Worm (Caenorhabditis elegans): ENCODE measurements around the gene ksr-1.

Gene ksr-1

ce11 chrX:8286164-8286563, 11.2 kb downstream of the ksr-1 start:
- TF ChIP-seq hmg-11 (tag; optimal IDR thresholded peaks at IDR 0.05) (no peak), fkh-10 (GFP tag; optimal IDR thresholded peaks at IDR 0.05) (no peak), nhr-77 (tag; optimal IDR thresholded peaks at IDR 0.05) (no peak), mdl-1 (tag; optimal IDR thresholded peaks at IDR 0.05) (no peak), fkh-2 (tag; optimal IDR thresholded peaks at IDR 0.05) (no peak), elt-3 (tag; optimal IDR thresholded peaks at IDR 0.05) (no peak), zag-1 (tag; optimal IDR thresholded peaks at IDR 0.05) (no peak), elt-2 (tag; optimal IDR thresholded peaks at IDR 0.05) (no peak), unc-62 (GFP tag; optimal IDR thresholded peaks at IDR 0.05) (no peak), pha-4 (tag; optimal IDR thresholded peaks at IDR 0.05) (no peak), R02D3.7 (tag; optimal IDR thresholded peaks at IDR 0.05) (no peak), ceh-82 (tag; optimal IDR thresholded peaks at IDR 0.05) (no peak), sea-2 (GFP tag; optimal IDR thresholded peaks at IDR 0.05) (no peak), nhr-67 (tag; optimal IDR thresholded peaks at IDR 0.05) (no peak), ceh-28 (tag; optimal IDR thresholded peaks at IDR 0.05) (no peak), ceh-9 (tag; optimal IDR thresholded peaks at IDR 0.05) (no peak)

ce11 chrX:8286740-8287299, 11.9 kb downstream of the ksr-1 start, which contains the start of gene sec-16A.2:
Gene sec-16A.2 (plus strand): TSS chrX:8287249.
- TF ChIP-seq egl-27 (tag; optimal IDR thresholded peaks at IDR 0.05) (no peak), egl-5 (tag; optimal IDR thresholded peaks at IDR 0.05) (peak; percentile 95), R02D3.7 (tag; optimal IDR thresholded peaks at IDR 0.05) (peak; percentile 64), jun-1 (tag; optimal IDR thresholded peaks at IDR 0.05) (no peak), hmg-11 (tag; optimal IDR thresholded peaks at IDR 0.05) (peak; percentile 70), nhr-25 (tag; optimal IDR thresholded peaks at IDR 0.05) (peak; percentile 80), pqm-1 (tag; optimal IDR thresholded peaks at IDR 0.05) (peak; percentile 37), nhr-28 (tag; optimal IDR thresholded peaks at IDR 0.05) (no peak), nhr-43 (tag; optimal IDR thresholded peaks at IDR 0.05; ENCODE audit: poor library complexity, severe bottlenecking) (peak; percentile 27), snpc-4 (tag; optimal IDR thresholded peaks at IDR 0.05) (peak; percentile 57), ceh-28 (tag; optimal IDR thresholded peaks at IDR 0.05) (peak; percentile 49), lin-15B (tag; optimal IDR thresholded peaks at IDR 0.05) (peak; percentile 88), nfya-1 (tag; optimal IDR thresholded peaks at IDR 0.05; ENCODE audit: insufficient read depth) (peak; percentile 77), elt-2 (tag; optimal IDR thresholded peaks at IDR 0.05) (peak; percentile 53), nhr-11 (tag; optimal IDR thresholded peaks at IDR 0.05) (peak; percentile 15), daf-12 (tag; optimal IDR thresholded peaks at IDR 0.05) (no peak), lin-39 (tag; optimal IDR thresholded peaks at IDR 0.05) (peak; percentile 97), ztf-11 (tag; optimal IDR thresholded peaks at IDR 0.05) (no peak), nhr-23 (tag; optimal IDR thresholded peaks at IDR 0.05) (peak; percentile 79), pha-4 (tag; optimal IDR thresholded peaks at IDR 0.05) (peak; percentile 91), ceh-82 (tag; optimal IDR thresholded peaks at IDR 0.05) (no peak)

- no peak for TF ChIP-seq elt-1 (tag; optimal IDR thresholded peaks at IDR 0.05)
Measured at ce11 chrX:8294586-8294985, 19.6 kb downstream of the ksr-1 start, which contains the start of gene R09F10.3. Gene R09F10.3 (plus strand): TSS chrX:8294625.

ce11 chrX:8297333-8297732, 22.4 kb downstream of the ksr-1 start:
- no peak for TF ChIP-seq ceh-9 (tag; optimal IDR thresholded peaks at IDR 0.05)
- TF ChIP-seq elt-3 (tag; optimal IDR thresholded peaks at IDR 0.05): no peak
- no peak for TF ChIP-seq pha-4 (tag; optimal IDR thresholded peaks at IDR 0.05)
- no peak for TF ChIP-seq ceh-16 (tag; optimal IDR thresholded peaks at IDR 0.05)
- TF ChIP-seq nhr-25 (tag; optimal IDR thresholded peaks at IDR 0.05): no peak
- no peak for TF ChIP-seq tbx-2 (tag; optimal IDR thresholded peaks at IDR 0.05)
- no peak for TF ChIP-seq snpc-4 (tag; optimal IDR thresholded peaks at IDR 0.05)
- TF ChIP-seq unc-39 (tag; optimal IDR thresholded peaks at IDR 0.05): no peak
- no peak for TF ChIP-seq lsy-12 (tag; optimal IDR thresholded peaks at IDR 0.05)
- no peak for TF ChIP-seq pqm-1 (tag; optimal IDR thresholded peaks at IDR 0.05)
- no peak for TF ChIP-seq ama-1 (optimal IDR thresholded peaks at IDR 0.05)
- no peak for TF ChIP-seq sea-2 (GFP tag; optimal IDR thresholded peaks at IDR 0.05)
- no peak for TF ChIP-seq nhr-237 (tag; optimal IDR thresholded peaks at IDR 0.05)
- TF ChIP-seq egl-27 (tag; optimal IDR thresholded peaks at IDR 0.05): no peak
- no peak for TF ChIP-seq elt-1 (tag; optimal IDR thresholded peaks at IDR 0.05)
- no peak for TF ChIP-seq ceh-82 (tag; optimal IDR thresholded peaks at IDR 0.05)
